ENCODE assay signal across 8 worm cellular contexts in the genomic region with DNA sequence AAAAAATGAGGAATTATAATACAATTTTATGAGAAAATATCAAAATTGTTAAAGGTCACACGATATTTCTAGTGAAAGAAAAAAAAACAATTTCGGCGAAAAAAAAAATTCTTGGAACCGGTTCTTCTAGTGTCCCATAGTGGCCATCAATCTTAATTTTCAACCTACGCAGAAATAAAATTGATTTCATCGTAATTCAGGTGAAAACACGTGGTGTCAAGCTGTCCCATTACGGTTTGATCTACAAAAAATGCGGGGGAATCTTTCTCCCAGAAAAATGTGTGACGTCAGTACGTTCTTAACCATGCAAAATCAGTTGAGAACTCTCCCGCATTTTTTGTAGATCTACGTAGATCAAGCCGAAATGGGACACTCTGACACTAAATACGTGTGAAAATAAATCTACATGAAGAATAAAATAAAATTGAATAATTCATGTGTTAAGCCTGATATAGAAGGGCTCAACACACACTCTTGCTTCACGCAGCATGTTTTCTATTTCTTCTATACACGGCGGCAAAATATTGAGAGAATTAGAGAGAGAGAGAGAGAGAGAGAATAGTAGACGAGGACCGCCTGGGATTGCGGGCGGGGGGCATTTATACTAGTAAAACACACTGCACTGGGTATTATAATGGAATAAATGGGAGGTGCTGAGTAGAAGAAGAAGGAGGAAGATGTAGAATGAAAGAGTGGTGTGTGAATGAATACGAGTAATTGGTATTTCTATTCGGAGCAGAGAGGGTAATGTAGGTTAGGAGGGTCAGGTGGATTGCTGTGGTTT.
TF ChIP-seq lines count a peak whose summit lies in the region.

No protein-coding gene starts in this region.

TF ChIP-seq in whole organism, L1 larva, 84 proteins besides CTCF, POLR2A, EP300 and RAD21 (continues in another document):
- TF ChIP-seq nhr-19 (GFP tag; conservative IDR thresholded peaks at IDR 0.05; lab: Robert Waterston, UW) (no peak), unc-62 (GFP tag; optimal IDR thresholded peaks at IDR 0.05; lab: Kevin White, UChicago) (no peak), jun-1 (tag; optimal IDR thresholded peaks at IDR 0.05; lab: Kevin White, UChicago) (no peak), ama-1 (optimal IDR thresholded peaks at IDR 0.05; lab: Kevin White, UChicago) (no peak), grh-1 (GFP tag; IDR thresholded peaks at IDR 0.05; lab: Robert Waterston, UW) (peak; percentile 88), nhr-47 (tag; optimal IDR thresholded peaks at IDR 0.05; lab: Kevin White, UChicago) (peak; percentile 50), F16B12.6 (tag; optimal IDR thresholded peaks at IDR 0.05; lab: Kevin White, UChicago) (no peak), vab-15 (tag; optimal IDR thresholded peaks at IDR 0.05; lab: Kevin White, UChicago) (peak; percentile 26), fkh-4 (tag; optimal IDR thresholded peaks at IDR 0.05; lab: Kevin White, UChicago; ENCODE audit: borderline replicate concordance) (no peak), unc-30 (tag; optimal IDR thresholded peaks at IDR 0.05; lab: Kevin White, UChicago) (no peak)

TF ChIP-seq in whole organism, L2 larva, 48 proteins besides CTCF, POLR2A, EP300 and RAD21:
- TF ChIP-seq ceh-82 (tag; optimal IDR thresholded peaks at IDR 0.05; lab: Kevin White, UChicago) = no peak
- TF ChIP-seq crh-2 (tag; optimal IDR thresholded peaks at IDR 0.05; lab: Kevin White, UChicago) = no peak
- no peak for TF ChIP-seq mbf-1 (tag; optimal IDR thresholded peaks at IDR 0.05; lab: Kevin White, UChicago)
- TF ChIP-seq ztf-1 (GFP tag; conservative IDR thresholded peaks at IDR 0.05; lab: Robert Waterston, UW) = no peak
- TF ChIP-seq unc-39 (tag; optimal IDR thresholded peaks at IDR 0.05; lab: Kevin White, UChicago) = no peak
- peak; percentile 19 for TF ChIP-seq nhr-129 (tag; optimal IDR thresholded peaks at IDR 0.05; lab: Kevin White, UChicago)
- TF ChIP-seq gmeb-1 (tag; optimal IDR thresholded peaks at IDR 0.05; lab: Kevin White, UChicago) = peak; percentile 6
- TF ChIP-seq unc-55 (GFP tag; optimal IDR thresholded peaks at IDR 0.05; lab: Kevin White, UChicago) = peak; percentile 17
- peak; percentile 5 for TF ChIP-seq nhr-25 (tag; optimal IDR thresholded peaks at IDR 0.05; lab: Kevin White, UChicago)

TF ChIP-seq in whole organism, L3 larva, 47 proteins besides CTCF, POLR2A, EP300 and RAD21:
- peak; percentile 11 for TF ChIP-seq nfya-1 (tag; optimal IDR thresholded peaks at IDR 0.05; lab: Kevin White, UChicago; ENCODE audit: insufficient read depth)
- no peak for TF ChIP-seq elt-3 (tag; optimal IDR thresholded peaks at IDR 0.05; lab: Kevin White, UChicago)
- TF ChIP-seq hmg-11 (tag; optimal IDR thresholded peaks at IDR 0.05; lab: Kevin White, UChicago) = peak; percentile 62

TF ChIP-seq in whole organism, L4 larva, 104 proteins besides CTCF, POLR2A, EP300 and RAD21:
- TF ChIP-seq ceh-20 (GFP tag; IDR thresholded peaks at IDR 0.05; lab: Robert Waterston, UW) (peak; percentile 43; the same call in 1 of the 2 replicates), nhr-28 (tag; optimal IDR thresholded peaks at IDR 0.05; lab: Kevin White, UChicago) (peak; percentile 3), aha-1 (tag; lab: Kevin White, UChicago) (peak; percentile 67), lin-1 (GFP tag; IDR thresholded peaks at IDR 0.05; lab: Robert Waterston, UW) (no peak), mxl-3 (GFP tag; optimal IDR thresholded peaks at IDR 0.05; lab: Kevin White, UChicago) (peak; percentile 8), dmd-6 (GFP tag; IDR thresholded peaks at IDR 0.05; lab: Robert Waterston, UW) (peak; percentile 35; the same call in 1 of the 2 replicates), hmg-1.1 (GFP tag; IDR thresholded peaks at IDR 0.05; lab: Robert Waterston, UW) (no peak), zag-1 (tag; optimal IDR thresholded peaks at IDR 0.05; lab: Kevin White, UChicago) (no peak), mes-2 (tag; optimal IDR thresholded peaks at IDR 0.05; lab: Kevin White, UChicago; ENCODE audit: poor library complexity, severe bottlenecking) (peak; percentile 16)
TF ChIP-seq in whole organism, L4 larva: peak in this region for 6.

TF ChIP-seq in whole organism, late embryonic, 69 proteins besides CTCF, POLR2A, EP300 and RAD21 (continues in another document):
- TF ChIP-seq Y22D7AL.16 (tag; optimal IDR thresholded peaks at IDR 0.05; lab: Kevin White, UChicago) (no peak), unc-42 (tag; optimal IDR thresholded peaks at IDR 0.05; lab: Kevin White, UChicago) (peak; percentile 74), elt-4 (tag; optimal IDR thresholded peaks at IDR 0.05; lab: Kevin White, UChicago) (no peak), unc-86 (tag; optimal IDR thresholded peaks at IDR 0.05; lab: Kevin White, UChicago) (no peak), fax-1 (tag; optimal IDR thresholded peaks at IDR 0.05; lab: Kevin White, UChicago) (peak; percentile 10), ahr-1 (tag; optimal IDR thresholded peaks at IDR 0.05; lab: Kevin White, UChicago) (no peak), ceh-31 (tag; optimal IDR thresholded peaks at IDR 0.05; lab: Kevin White, UChicago) (peak; percentile 73), tbx-2 (tag; optimal IDR thresholded peaks at IDR 0.05; lab: Kevin White, UChicago) (peak; percentile 10), C08G9.2 (tag; optimal IDR thresholded peaks at IDR 0.05; lab: Kevin White, UChicago) (peak; percentile 11), pqm-1 (tag; optimal IDR thresholded peaks at IDR 0.05; lab: Kevin White, UChicago) (no peak), unc-55 (GFP tag; optimal IDR thresholded peaks at IDR 0.05; lab: Kevin White, UChicago) (peak; percentile 19), rnt-1 (tag; optimal IDR thresholded peaks at IDR 0.05; lab: Kevin White, UChicago) (no peak), dve-1 (tag; optimal IDR thresholded peaks at IDR 0.05; lab: Kevin White, UChicago) (no peak), ceh-34 (tag; optimal IDR thresholded peaks at IDR 0.05; lab: Kevin White, UChicago) (peak; percentile 10)

TF ChIP-seq in whole organism, midembryonic, 9 proteins besides CTCF, POLR2A, EP300 and RAD21:
- TF ChIP-seq cog-1 (tag; optimal IDR thresholded peaks at IDR 0.05; lab: Kevin White, UChicago) (peak; percentile 27), ref-1 (GFP tag; conservative IDR thresholded peaks at IDR 0.05; lab: Robert Waterston, UW) (no peak), T22C8.4 (GFP tag; IDR thresholded peaks at IDR 0.05; lab: Robert Waterston, UW) (no peak)

TF ChIP-seq in whole organism, mixed stage, embryonic, 35 proteins besides CTCF, POLR2A, EP300 and RAD21:
- TF ChIP-seq ceh-39 (tag; optimal IDR thresholded peaks at IDR 0.05; lab: Kevin White, UChicago) (no peak), unc-120 (tag; optimal IDR thresholded peaks at IDR 0.05; lab: Kevin White, UChicago; ENCODE audit: poor library complexity, severe bottlenecking) (peak; percentile 24), sptf-1 (tag; optimal IDR thresholded peaks at IDR 0.05; lab: Kevin White, UChicago) (peak; percentile 43), mep-1 (tag; optimal IDR thresholded peaks at IDR 0.05; lab: Kevin White, UChicago) (peak; percentile 1), ces-1 (GFP tag; optimal IDR thresholded peaks at IDR 0.05; lab: Kevin White, UChicago) (peak; percentile 90), flh-1 (GFP tag; optimal IDR thresholded peaks at IDR 0.05; lab: Kevin White, UChicago) (no peak), nhr-12 (tag; optimal IDR thresholded peaks at IDR 0.05; lab: Kevin White, UChicago) (no peak), mls-2 (tag; optimal IDR thresholded peaks at IDR 0.05; lab: Kevin White, UChicago) (peak; percentile 59), cnd-1 (tag; optimal IDR thresholded peaks at IDR 0.05; lab: Kevin White, UChicago) (peak; percentile 18)

TF ChIP-seq in whole organism, young adult, 124 proteins besides CTCF, POLR2A, EP300 and RAD21:
- TF ChIP-seq sptf-2 (GFP tag; optimal IDR thresholded peaks at IDR 0.05; lab: Kevin White, UChicago) (no peak), die-1 (tag; optimal IDR thresholded peaks at IDR 0.05; lab: Kevin White, UChicago) (no peak), sea-2 (GFP tag; IDR thresholded peaks at IDR 0.05; lab: Robert Waterston, UW) (no peak), C06A6.2 (GFP tag; conservative IDR thresholded peaks at IDR 0.05; lab: Robert Waterston, UW) (no peak), lin-40 (tag; optimal IDR thresholded peaks at IDR 0.05; lab: Kevin White, UChicago) (peak; percentile 24), mxl-1 (tag; optimal IDR thresholded peaks at IDR 0.05; lab: Kevin White, UChicago) (no peak), F57C9.4 (tag; optimal IDR thresholded peaks at IDR 0.05; lab: Kevin White, UChicago) (no peak), ztf-26 (tag; optimal IDR thresholded peaks at IDR 0.05; lab: Kevin White, UChicago) (peak; percentile 66), nhr-120 (GFP tag; IDR thresholded peaks at IDR 0.05; lab: Robert Waterston, UW) (no peak), nhr-179 (tag; optimal IDR thresholded peaks at IDR 0.05; lab: Kevin White, UChicago) (no peak), ama-1 (optimal IDR thresholded peaks at IDR 0.05; lab: Kevin White, UChicago) (no peak), ama-1 (GFP tag; optimal IDR thresholded peaks at IDR 0.05; lab: Kevin White, UChicago) (no peak), attf-6 (GFP tag; IDR thresholded peaks at IDR 0.05; lab: Robert Waterston, UW) (no peak), hmg-1.2 (GFP tag; IDR thresholded peaks at IDR 0.05; lab: Robert Waterston, UW) (no peak), nfya-1 (tag; optimal IDR thresholded peaks at IDR 0.05; lab: Kevin White, UChicago; ENCODE audit: borderline replicate concordance, insufficient read depth) (no peak), lin-35 (GFP tag; optimal IDR thresholded peaks at IDR 0.05; lab: Kevin White, UChicago) (peak in 1 of 3 experiments; percentile 20), nhr-80 (tag; optimal IDR thresholded peaks at IDR 0.05; lab: Kevin White, UChicago) (no peak), zfh-2 (GFP tag; conservative IDR thresholded peaks at IDR 0.05; lab: Robert Waterston, UW) (no peak), madf-3 (GFP tag; IDR thresholded peaks at IDR 0.05; lab: Robert Waterston, UW) (no peak), hlh-26 (GFP tag; conservative IDR thresholded peaks at IDR 0.05; lab: Robert Waterston, UW) (no peak)
